Worm (Caenorhabditis elegans): Measurements from ENCODE around the gene che-11.

DNA sequence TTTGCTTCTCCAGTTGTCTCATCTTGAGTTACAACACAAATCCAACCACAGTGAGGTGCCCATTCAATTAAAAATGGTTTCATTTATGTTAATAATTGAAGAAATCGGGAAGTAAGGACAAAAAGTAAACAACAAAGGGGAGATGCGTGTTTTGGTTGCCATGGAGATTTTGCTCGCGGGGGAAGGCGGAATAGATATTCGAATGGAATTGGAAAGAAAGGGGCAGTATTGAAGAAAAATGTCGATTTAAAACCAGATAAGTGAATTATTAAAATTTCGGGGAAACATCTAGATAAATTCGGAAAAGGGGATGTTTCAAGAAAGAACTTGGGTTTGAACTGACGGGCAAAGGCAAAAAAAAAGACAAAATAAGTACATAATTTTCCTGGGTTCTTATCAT, at the start of gene che-11:
- TF ChIP-seq flt-1 (GFP tag; IDR thresholded peaks at IDR 0.05) (no peak), ama-1 (optimal IDR thresholded peaks at IDR 0.05) (no peak), tbx-11 (GFP tag; IDR thresholded peaks at IDR 0.05) (no peak), ets-7 (tag; optimal IDR thresholded peaks at IDR 0.05) (no peak), ceh-36 (tag; optimal IDR thresholded peaks at IDR 0.05) (no peak), ceh-13 (GFP tag; optimal IDR thresholded peaks at IDR 0.05) (no peak), hmg-4 (GFP tag; optimal IDR thresholded peaks at IDR 0.05) (no peak), aly-1 (tag; optimal IDR thresholded peaks at IDR 0.05) (no peak), B0310.2 (tag; optimal IDR thresholded peaks at IDR 0.05) (no peak), hmbx-1 (tag; optimal IDR thresholded peaks at IDR 0.05) (no peak)
